Worm (Caenorhabditis elegans) whole organism, L3 larva: ENCODE measurements around the gene Y69A2AR.47.

ENCODE experiments used
- nhr-77 ChIP-seq: fragments of 150-350 bp; optimal IDR thresholded peaks from 2 replicates; lab custom pipeline; 2014; ENCODE audit warnings: missing biosample characterization, missing genetic modification characterization
- unc-39 ChIP-seq: sonication (generic microtip); optimal IDR thresholded peaks from 4 replicates; lab custom pipeline; 2017; ENCODE audit warnings: missing biosample characterization, missing genetic modification characterization

DNA sequence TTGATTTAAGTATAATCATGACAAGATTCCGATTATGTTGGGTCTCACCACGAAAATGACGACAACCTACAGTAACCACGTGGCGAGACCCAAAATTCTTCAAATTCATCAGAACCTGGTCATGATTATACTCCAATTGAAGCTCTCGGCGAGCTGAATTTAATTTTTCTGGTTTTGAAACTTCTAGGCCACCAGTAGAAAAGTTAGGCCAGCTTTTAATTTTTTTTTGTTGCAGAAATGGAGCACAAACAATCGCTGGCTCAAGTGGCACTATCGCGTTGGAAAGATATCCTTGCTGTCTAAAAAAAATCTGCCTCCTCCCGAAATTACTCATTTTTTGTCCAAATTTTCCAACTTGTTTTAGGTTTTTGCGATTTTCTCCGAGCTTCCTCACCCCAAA, 9.1 kb downstream of the Y69A2AR.47 start:
- no peak for TF ChIP-seq unc-39
- TF ChIP-seq nhr-77 (tag; lab: Kevin White, UChicago), result no peak
